Worm (Caenorhabditis elegans) whole organism, L4/young adult: ENCODE results near the gene C38D9.8.

Experiments used
- W03F9.2 ChIP-seq: fragments of 150-350 bp; optimal IDR thresholded peaks from 2 replicates; lab custom pipeline; 2014; ENCODE audit warnings: missing biosample characterization, missing genetic modification characterization
- him-1 ChIP-seq: sonication (generic microtip); optimal IDR thresholded peaks from 2 replicates; lab custom pipeline; 2016; ENCODE audit warnings: missing genotype, missing genetic modification reagents, missing genetic modification characterization, missing compliant biosample characterization

DNA sequence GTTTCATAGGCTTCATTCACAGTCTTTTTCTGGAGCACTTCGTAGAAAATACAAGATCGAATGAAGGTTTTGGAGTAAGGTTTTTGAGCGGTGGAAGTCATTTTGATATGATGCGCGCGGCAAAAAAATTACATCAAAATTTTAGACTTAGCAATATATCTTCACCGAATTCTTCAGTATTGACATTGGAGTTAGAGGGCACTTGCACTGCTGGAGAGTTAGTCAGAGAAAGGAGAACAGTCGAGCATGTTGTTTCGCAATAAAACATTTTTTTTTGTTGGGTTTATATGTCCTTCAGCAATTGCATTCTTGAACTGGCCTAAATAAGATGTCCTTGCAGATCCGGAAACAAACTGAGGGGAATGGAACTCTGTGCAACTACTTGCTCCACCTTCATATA, 13.2 kb upstream of the C38D9.8 start, which contains the start of gene fbxa-171:
- no peak for TF ChIP-seq W03F9.2 (tag; lab: Kevin White, UChicago)
- no peak for TF ChIP-seq him-1 (tag; lab: Kevin White, UChicago)
